Worm (Caenorhabditis elegans) whole organism, mixed stage, embryonic: Measurements from ENCODE around the gene mans-4.
A peak's percentile ranks its signal among the peaks of the same experiment; 100 is the strongest.

ENCODE experiments used
- bed-3 ChIP-seq: fragments of 200-800 bp; sonication (Bioruptor generic); optimal IDR thresholded peaks from 3 replicates; lab custom pipeline; 2018; ENCODE audit warnings: mild to moderate bottlenecking, missing genetic modification characterization, moderate library complexity, missing compliant biosample characterization
- blmp-1 ChIP-seq: fragments of 150-350 bp; optimal IDR thresholded peaks from 2 replicates; lab custom pipeline; 2014; ENCODE audit warnings: missing biosample characterization, missing genetic modification characterization
- ceh-39 ChIP-seq: fragments of 150-350 bp; optimal IDR thresholded peaks from 2 replicates; lab custom pipeline; 2014; ENCODE audit warnings: missing biosample characterization, missing genetic modification characterization
- ceh-43 ChIP-seq: fragments of 200-800 bp; sonication (Bioruptor generic); optimal IDR thresholded peaks from 2 replicates; lab custom pipeline; 2018; ENCODE audit warnings: mild to moderate bottlenecking, missing genetic modification characterization, moderate library complexity, missing compliant biosample characterization
- ceh-83 ChIP-seq: fragments of 200-800 bp; sonication (Bioruptor generic); optimal IDR thresholded peaks from 2 replicates; lab custom pipeline; 2018; ENCODE audit warnings: mild to moderate bottlenecking, missing genetic modification characterization, missing compliant biosample characterization
- ces-1 ChIP-seq: fragments of 150-350 bp; optimal IDR thresholded peaks from 2 replicates; lab custom pipeline; 2014; ENCODE audit warnings: missing biosample characterization, missing genetic modification reagents, missing genetic modification characterization
- cnd-1 ChIP-seq: fragments of 200-800 bp; sonication (Bioruptor generic); optimal IDR thresholded peaks from 2 replicates; lab custom pipeline; 2018; ENCODE audit warnings: mild to moderate bottlenecking, missing genetic modification characterization, missing compliant biosample characterization
- drap-1 ChIP-seq: fragments of 200-800 bp; sonication (Bioruptor generic); optimal IDR thresholded peaks from 3 replicates; lab custom pipeline; 2018; ENCODE audit warnings: mild to moderate bottlenecking, missing genetic modification characterization, missing compliant biosample characterization
- elt-1 ChIP-seq: sonication (generic microtip); optimal IDR thresholded peaks from 2 replicates; lab custom pipeline; 2017; ENCODE audit warnings: missing genetic modification characterization, mild to moderate bottlenecking, missing compliant biosample characterization, antibody characterized with exemption, moderate library complexity, borderline replicate concordance; ENCODE audit not compliant: insufficient read depth
- elt-3 ChIP-seq: fragments of 150-350 bp; optimal IDR thresholded peaks from 2 replicates; lab custom pipeline; 2014; ENCODE audit warnings: missing biosample characterization, missing genetic modification characterization
- ham-2 ChIP-seq: fragments of 200-800 bp; sonication (Bioruptor generic); optimal IDR thresholded peaks from 2 replicates; lab custom pipeline; 2018; ENCODE audit warnings: mild to moderate bottlenecking, missing genetic modification characterization, missing compliant biosample characterization
- hlh-1 ChIP-seq: fragments of 150-350 bp; optimal IDR thresholded peaks from 2 replicates; lab custom pipeline; 2014; ENCODE audit warnings: missing biosample characterization, missing genetic modification reagents, missing genetic modification characterization
- lin-13 ChIP-seq: fragments of 150-350 bp; optimal IDR thresholded peaks from 2 replicates; lab custom pipeline; 2014; ENCODE audit warnings: missing biosample characterization, missing genetic modification characterization
- lin-32 ChIP-seq: fragments of 200-800 bp; sonication (Bioruptor generic); optimal IDR thresholded peaks from 2 replicates; lab custom pipeline; 2018; ENCODE audit warnings: mild to moderate bottlenecking, missing genetic modification characterization, missing compliant biosample characterization
- lsy-2 ChIP-seq: fragments of 150-350 bp; optimal IDR thresholded peaks from 2 replicates; lab custom pipeline; 2014; ENCODE audit warnings: missing biosample characterization, missing genetic modification characterization
- mab-5 ChIP-seq: fragments of 150-350 bp; optimal IDR thresholded peaks from 2 replicates; lab custom pipeline; 2014; ENCODE audit warnings: missing biosample characterization, missing genetic modification characterization
- mep-1 ChIP-seq: fragments of 150-350 bp; optimal IDR thresholded peaks from 2 replicates; lab custom pipeline; 2017; ENCODE audit warnings: missing biosample characterization, missing genetic modification reagents, missing genetic modification characterization, inconsistent platforms
- nhr-12 ChIP-seq: fragments of 150-350 bp; optimal IDR thresholded peaks from 2 replicates; lab custom pipeline; 2014; ENCODE audit warnings: missing biosample characterization, missing genetic modification characterization
- nhr-2 ChIP-seq: fragments of 150-350 bp; optimal IDR thresholded peaks from 2 replicates; lab custom pipeline; 2014; ENCODE audit warnings: missing biosample characterization, missing genetic modification characterization
- nhr-237 ChIP-seq: fragments of 150-350 bp; optimal IDR thresholded peaks from 2 replicates; lab custom pipeline; 2014; ENCODE audit warnings: missing biosample characterization, missing genetic modification characterization
- nhr-28 ChIP-seq: fragments of 150-350 bp; optimal IDR thresholded peaks from 2 replicates; lab custom pipeline; 2014; ENCODE audit warnings: missing biosample characterization, missing genetic modification characterization
- pha-4 ChIP-seq: fragments of 150-350 bp; optimal IDR thresholded peaks from 2 replicates; lab custom pipeline; 2018; ENCODE audit warnings: missing biosample characterization, missing genetic modification reagents, missing genetic modification characterization
- sptf-1 ChIP-seq: sonication (generic microtip); optimal IDR thresholded peaks from 2 replicates; lab custom pipeline; 2017; ENCODE audit warnings: mild to moderate bottlenecking, missing genetic modification characterization, moderate library complexity, missing compliant biosample characterization
- tbx-8 ChIP-seq: fragments of 200-800 bp; sonication (Bioruptor generic); optimal IDR thresholded peaks from 2 replicates; lab custom pipeline; 2018; ENCODE audit warnings: mild to moderate bottlenecking, missing genetic modification characterization, moderate library complexity, missing compliant biosample characterization
- unc-120 ChIP-seq: sonication (generic microtip); optimal IDR thresholded peaks from 2 replicates; lab custom pipeline; 2017; ENCODE audit warnings: missing genetic modification characterization, missing compliant biosample characterization; ENCODE audit not compliant: poor library complexity, severe bottlenecking
- unc-39 ChIP-seq: fragments of 150-350 bp; optimal IDR thresholded peaks from 2 replicates; lab custom pipeline; 2014; ENCODE audit warnings: missing biosample characterization, missing genetic modification characterization
- unc-62 ChIP-seq: fragments of 150-350 bp; optimal IDR thresholded peaks from 2 replicates; lab custom pipeline; 2014; ENCODE audit warnings: missing biosample characterization, missing genetic modification reagents, missing genetic modification characterization
- ztf-11 ChIP-seq: fragments of 150-350 bp; optimal IDR thresholded peaks from 2 replicates; lab custom pipeline; 2014; ENCODE audit warnings: missing biosample characterization, missing genetic modification characterization

Gene mans-4

ce11 chrIV:9114078-9114477 lies 35.7 kb upstream of the mans-4 start:
- TF ChIP-seq elt-3 (tag; lab: Kevin White, UChicago) (no peak), nhr-28 (no peak), lin-32 (GFP tag; lab: Kevin White, UChicago) (no peak)
- TF ChIP-seq, all 35 proteins: peak for 0

- peak; percentile 39 for TF ChIP-seq blmp-1 (tag; lab: Kevin White, UChicago)
- no peak for TF ChIP-seq hlh-1
- no peak for TF ChIP-seq ceh-83 (GFP tag; lab: Kevin White, UChicago)
- TF ChIP-seq ztf-11 (tag; lab: Kevin White, UChicago): no peak
These were observed 33.6 kb upstream of the mans-4 start for ce11 chrIV:9112019-9112418.

DNA sequence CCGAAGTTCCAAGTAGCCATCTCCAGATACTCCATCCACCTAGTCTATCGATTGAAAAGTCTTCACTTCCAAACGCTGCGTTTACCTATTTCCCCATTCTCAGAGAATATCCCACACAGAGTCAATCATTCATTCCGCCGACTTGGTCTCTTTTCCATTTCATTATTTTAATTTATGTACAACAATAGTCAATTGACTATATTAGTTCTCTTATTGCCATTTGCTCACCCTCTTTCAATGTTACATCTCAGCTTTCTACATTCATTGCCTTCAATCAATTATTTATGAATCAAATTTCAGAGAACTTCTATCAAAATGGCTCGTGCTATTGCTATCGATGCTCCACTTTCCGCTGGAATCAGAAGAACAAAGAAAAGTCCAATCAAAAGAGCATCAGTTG lies 30.3 kb upstream of the mans-4 start, which contains the start of gene aly-1:
Gene aly-1 (plus strand): TSS at position 301 of the 400 bp plus-strand sequence.
- TF ChIP-seq drap-1 (GFP tag; lab: Kevin White, UChicago): no peak
- TF ChIP-seq ceh-39: no peak
- TF ChIP-seq elt-1 (tag; lab: Kevin White, UChicago): no peak
- TF ChIP-seq unc-62 (GFP tag; lab: Kevin White, UChicago): no peak
- no peak for TF ChIP-seq tbx-8 (GFP tag; lab: Kevin White, UChicago)
- no peak for TF ChIP-seq unc-120
- TF ChIP-seq cnd-1 (tag; lab: Kevin White, UChicago): no peak
- TF ChIP-seq unc-39 (tag; lab: Kevin White, UChicago): no peak

DNA sequence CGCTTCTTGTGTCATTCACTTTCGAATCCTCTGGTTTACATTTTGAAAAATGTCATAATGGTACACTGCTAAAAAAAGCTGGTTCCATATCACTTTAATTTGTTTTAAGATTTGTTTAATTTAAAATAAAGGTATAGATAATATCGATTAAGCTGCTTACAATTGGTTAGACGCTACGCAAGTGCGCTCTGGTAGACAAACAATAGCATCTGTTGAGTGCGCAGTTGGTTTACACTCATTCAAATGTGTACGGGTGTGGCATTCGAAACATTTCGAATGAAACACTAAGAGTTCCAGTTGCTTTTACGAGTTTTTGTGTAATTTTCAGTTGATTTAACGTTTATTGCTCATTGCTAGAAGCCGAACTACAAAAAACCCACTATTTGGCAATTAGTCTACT lies 29.1 kb upstream of the mans-4 start:
- TF ChIP-seq hlh-1 (peak; percentile 100), unc-62 (GFP tag; lab: Kevin White, UChicago) (peak; percentile 4), ceh-43 (no peak), sptf-1 (tag; lab: Kevin White, UChicago) (no peak), lin-13 (tag; lab: Kevin White, UChicago) (peak; percentile 32), elt-1 (tag; lab: Kevin White, UChicago) (no peak), ham-2 (peak; percentile 80), ces-1 (GFP tag; lab: Kevin White, UChicago) (peak; percentile 52), pha-4 (tag; lab: Kevin White, UChicago) (peak; percentile 77), nhr-28 (no peak), nhr-237 (tag; lab: Kevin White, UChicago) (peak; percentile 48), ceh-39 (peak; percentile 50), unc-120 (peak; percentile 27), lsy-2 (tag; lab: Kevin White, UChicago) (peak; percentile 24), nhr-12 (tag; lab: Kevin White, UChicago) (no peak), mep-1 (tag; lab: Kevin White, UChicago) (peak; percentile 83), nhr-2 (tag; lab: Kevin White, UChicago) (no peak), lin-32 (GFP tag; lab: Kevin White, UChicago) (peak; percentile 46), cnd-1 (tag; lab: Kevin White, UChicago) (peak; percentile 17)

DNA sequence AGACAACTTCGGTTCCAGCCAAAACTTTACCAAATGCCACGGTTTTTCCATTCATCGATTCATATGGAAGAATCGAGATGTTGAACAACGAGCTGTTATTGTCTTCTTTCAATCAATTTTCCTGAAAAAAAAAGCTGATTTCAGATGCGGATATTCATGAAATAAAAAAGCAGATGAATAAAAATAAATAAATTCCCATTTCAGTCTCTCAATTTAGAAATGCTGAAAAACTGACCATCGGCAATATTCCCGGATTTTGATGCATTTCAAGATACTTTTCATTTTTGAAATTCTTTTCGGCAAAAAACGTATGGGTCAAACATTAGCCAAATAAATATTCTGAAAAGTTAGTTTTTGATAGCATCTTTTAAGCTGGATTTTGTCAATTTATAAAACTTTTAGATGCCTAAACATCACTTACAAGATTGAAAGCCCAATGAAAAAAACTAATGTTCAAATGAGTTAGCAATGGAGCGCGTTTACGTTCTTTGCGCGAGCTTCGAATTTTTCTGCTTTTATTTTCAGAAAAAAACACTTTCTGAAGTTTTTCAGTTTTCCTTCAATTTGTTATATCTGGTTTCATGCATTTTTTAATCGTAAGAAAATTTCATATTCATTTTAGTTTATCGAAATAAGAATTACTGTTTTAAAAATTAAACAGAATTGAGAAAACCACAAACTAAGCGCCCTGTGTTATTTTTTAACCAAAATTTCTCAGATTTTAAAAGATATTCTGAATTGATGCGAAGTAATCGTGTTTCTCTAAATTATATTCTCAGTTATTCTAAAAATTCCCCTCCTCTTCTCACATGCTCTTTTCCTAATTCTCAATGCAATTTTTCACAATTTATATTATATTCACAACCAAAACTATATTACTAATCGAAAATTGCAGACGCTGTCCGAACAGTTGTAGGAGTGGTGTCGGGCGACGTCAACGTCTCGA lies 26.0 kb upstream of the mans-4 start, which contains the start of the genes C01F6.14 and fem-3:
Gene C01F6.14 (minus strand): TSS at position 51 of the 946 bp plus-strand sequence.
Gene fem-3 (plus strand): TSS at position 896 of the 946 bp plus-strand sequence.
- TF ChIP-seq mab-5: peak; percentile 6
- no peak for TF ChIP-seq bed-3 (GFP tag; lab: Kevin White, UChicago)
- TF ChIP-seq, all 35 proteins: peak for 1

- TF ChIP-seq ceh-39: no peak
- TF ChIP-seq tbx-8 (GFP tag; lab: Kevin White, UChicago): no peak
- no peak for TF ChIP-seq mab-5
- no peak for TF ChIP-seq nhr-2 (tag; lab: Kevin White, UChicago)
- TF ChIP-seq elt-3 (tag; lab: Kevin White, UChicago): no peak
- TF ChIP-seq, all 35 proteins: peak for 0
These were observed 22.5 kb upstream of the mans-4 start for ce11 chrIV:9100835-9101234.
